Fruit fly (Drosophila melanogaster) whole organism, embryonic: ENCODE results near the gene Cda5.

ENCODE experiments used
- Abd-B ChIP-seq: fragments of 200-800 bp; sonication (Bioruptor generic); optimal IDR thresholded peaks from 2 replicates; lab custom pipeline; 2018; ENCODE audit warnings: missing biosample characterization, mild to moderate bottlenecking, missing genetic modification characterization, moderate library complexity
- Asciz ChIP-seq: fragments of 200-800 bp; sonication (Bioruptor generic); optimal IDR thresholded peaks from 2 replicates; lab custom pipeline; 2017; ENCODE audit warnings: missing biosample characterization, mild to moderate bottlenecking, missing genetic modification characterization, missing genetic modification reagents
- Atf-2 ChIP-seq: fragments of 200-800 bp; sonication (Bioruptor generic); optimal IDR thresholded peaks from 2 replicates; lab custom pipeline; 2016; ENCODE audit warnings: missing biosample characterization, missing genetic modification characterization
- CG10654 ChIP-seq: fragments of 200-800 bp; sonication (Bioruptor generic); optimal IDR thresholded peaks from 2 replicates; lab custom pipeline; 2016; ENCODE audit warnings: missing biosample characterization, missing genetic modification characterization
- CG11560 ChIP-seq: fragments of 200-800 bp; sonication (Bioruptor generic); IDR thresholded peaks from 3 replicates; pipeline ENCODE4 v1.3.6; 2022; ENCODE audit warnings: missing biosample characterization, missing genetic modification characterization
- CG12155 ChIP-seq: fragments of 200-800 bp; sonication (Bioruptor generic); optimal IDR thresholded peaks from 3 replicates; lab custom pipeline; 2016; ENCODE audit warnings: missing biosample characterization, missing genetic modification characterization
- CG12299 ChIP-seq: fragments of 200-800 bp; sonication (Bioruptor generic); optimal IDR thresholded peaks from 2 replicates; lab custom pipeline; 2018; ENCODE audit warnings: missing biosample characterization, mild to moderate bottlenecking, missing genetic modification characterization
- CG13287 ChIP-seq: fragments of 200-800 bp; sonication (Bioruptor generic); IDR thresholded peaks from 2 replicates; pipeline ENCODE4 v1.3.6; 2022; ENCODE audit warnings: missing biosample characterization, missing genetic modification characterization; ENCODE audit not compliant: partially characterized antibody
- CG14014 ChIP-seq: fragments of 200-800 bp; sonication (Bioruptor generic); IDR thresholded peaks from 2 replicates; pipeline ENCODE4 v1.3.6; 2022; ENCODE audit warnings: missing biosample characterization, missing genetic modification characterization
- CG14050 ChIP-seq: fragments of 200-800 bp; sonication (Bioruptor generic); IDR thresholded peaks from 3 replicates; pipeline ENCODE4 v1.3.6; 2022; ENCODE audit warnings: missing biosample characterization, missing genetic modification characterization
- CG15479 ChIP-seq: fragments of 200-800 bp; sonication (Bioruptor generic); optimal IDR thresholded peaks from 3 replicates; lab custom pipeline; 2019; ENCODE audit warnings: missing biosample characterization, mild to moderate bottlenecking, missing genetic modification characterization, moderate library complexity
- CG1603 ChIP-seq: fragments of 200-800 bp; sonication (Bioruptor generic); optimal IDR thresholded peaks from 2 replicates; lab custom pipeline; 2019; ENCODE audit warnings: missing biosample characterization, mild to moderate bottlenecking, missing genetic modification characterization, moderate library complexity
- CG17186 ChIP-seq: fragments of 200-800 bp; sonication (Bioruptor generic); optimal IDR thresholded peaks from 3 replicates; lab custom pipeline; 2017; ENCODE audit warnings: missing biosample characterization, missing genetic modification reagents, missing genetic modification characterization
- CG1832 ChIP-seq: fragments of 200-800 bp; sonication (Bioruptor generic); optimal IDR thresholded peaks from 2 replicates; lab custom pipeline; 2017; ENCODE audit warnings: missing biosample characterization, mild to moderate bottlenecking, missing genetic modification characterization, inconsistent platforms
- CG2120 ChIP-seq: fragments of 200-800 bp; sonication (Bioruptor generic); optimal IDR thresholded peaks from 3 replicates; lab custom pipeline; 2016; ENCODE audit warnings: missing biosample characterization, missing genetic modification characterization
- CG3065 ChIP-seq: fragments of 200-800 bp; sonication (Bioruptor generic); optimal IDR thresholded peaks from 2 replicates; lab custom pipeline; 2016; ENCODE audit warnings: missing biosample characterization, missing genetic modification characterization
- CG31365 ChIP-seq: fragments of 200-800 bp; sonication (Bioruptor generic); optimal IDR thresholded peaks from 2 replicates; lab custom pipeline; 2018; ENCODE audit warnings: missing biosample characterization, mild to moderate bottlenecking, missing genetic modification characterization
- CG33213 ChIP-seq: fragments of 200-800 bp; sonication (Bioruptor generic); optimal IDR thresholded peaks from 3 replicates; lab custom pipeline; 2016; ENCODE audit warnings: missing biosample characterization, missing genetic modification characterization
- CG34376 ChIP-seq: fragments of 200-800 bp; sonication (Bioruptor generic); optimal IDR thresholded peaks from 2 replicates; lab custom pipeline; 2018; ENCODE audit warnings: missing biosample characterization, mild to moderate bottlenecking, missing genetic modification characterization
- CG4424 ChIP-seq: fragments of 200-800 bp; sonication (Bioruptor generic); optimal IDR thresholded peaks from 3 replicates; lab custom pipeline; 2016; ENCODE audit warnings: missing biosample characterization, missing genetic modification characterization
- CG4707 ChIP-seq: fragments of 200-800 bp; sonication (Bioruptor generic); optimal IDR thresholded peaks from 2 replicates; lab custom pipeline; 2018; ENCODE audit warnings: missing biosample characterization, mild to moderate bottlenecking, missing genetic modification characterization, moderate library complexity
- CG6254 ChIP-seq: fragments of 200-800 bp; sonication (Bioruptor generic); optimal IDR thresholded peaks from 3 replicates; lab custom pipeline; 2017; ENCODE audit warnings: mild to moderate bottlenecking, missing biosample characterization, missing genetic modification reagents, missing genetic modification characterization
- CG7357 ChIP-seq: fragments of 200-800 bp; sonication (Bioruptor generic); IDR thresholded peaks from 3 replicates; pipeline ENCODE4 v1.3.6; 2022; ENCODE audit warnings: missing biosample characterization, missing genetic modification characterization
- CoRest ChIP-seq: fragments of 200-800 bp; sonication (Bioruptor generic); optimal IDR thresholded peaks from 3 replicates; lab custom pipeline; 2018; ENCODE audit warnings: missing biosample characterization, mild to moderate bottlenecking, missing genetic modification characterization, moderate library complexity
- CrebB ChIP-seq: fragments of 200-800 bp; sonication (Bioruptor generic); optimal IDR thresholded peaks from 3 replicates; lab custom pipeline; 2018; ENCODE audit warnings: missing biosample characterization, mild to moderate bottlenecking, missing genetic modification characterization
- Dip3 ChIP-seq: fragments of 200-800 bp; sonication (Bioruptor generic); optimal IDR thresholded peaks from 3 replicates; lab custom pipeline; 2016; ENCODE audit warnings: missing biosample characterization, missing genetic modification characterization
- Doc3 ChIP-seq: fragments of 200-800 bp; sonication (Bioruptor generic); IDR thresholded peaks from 3 replicates; pipeline ENCODE4 v1.3.6; 2022; ENCODE audit warnings: missing biosample characterization, missing genetic modification characterization; ENCODE audit not compliant: partially characterized antibody
- Fer1 ChIP-seq: fragments of 200-800 bp; sonication (Bioruptor generic); optimal IDR thresholded peaks from 2 replicates; lab custom pipeline; 2017; ENCODE audit warnings: missing biosample characterization, mild to moderate bottlenecking, missing genetic modification characterization
- Hand ChIP-seq: fragments of 200-800 bp; sonication (Bioruptor generic); optimal IDR thresholded peaks from 2 replicates; lab custom pipeline; 2017; ENCODE audit warnings: mild to moderate bottlenecking, missing biosample characterization, missing genetic modification reagents, missing genetic modification characterization
- Lim3 ChIP-seq: fragments of 200-800 bp; sonication (Bioruptor generic); IDR thresholded peaks from 2 replicates; pipeline ENCODE4 v1.3.6; 2022; ENCODE audit warnings: missing biosample characterization, missing genetic modification characterization
- Ravus ChIP-seq: fragments of 200-800 bp; sonication (Bioruptor generic); IDR thresholded peaks from 2 replicates; pipeline ENCODE4 v1.3.6; 2022; ENCODE audit warnings: missing biosample characterization, missing genetic modification characterization
- Rx ChIP-seq: fragments of 200-800 bp; sonication (Bioruptor generic); IDR thresholded peaks from 2 replicates; pipeline ENCODE4 v1.3.6; 2022; ENCODE audit warnings: missing biosample characterization, missing genetic modification characterization
- Side ChIP-seq: fragments of 200-800 bp; sonication (Bioruptor generic); optimal IDR thresholded peaks from 2 replicates; lab custom pipeline; 2016; ENCODE audit warnings: missing biosample characterization, missing genetic modification characterization
- da ChIP-seq: fragments of 200-800 bp; sonication (Bioruptor generic); optimal IDR thresholded peaks from 2 replicates; lab custom pipeline; 2016; ENCODE audit warnings: missing biosample characterization, missing genetic modification characterization
- esg ChIP-seq: fragments of 200-800 bp; sonication (Bioruptor generic); conservative IDR thresholded peaks from 2 replicates; pipeline ENCODE4 v1.3.6; 2022; ENCODE audit warnings: missing biosample characterization, missing genetic modification characterization
- fd64A ChIP-seq: fragments of 200-800 bp; sonication (Bioruptor generic); optimal IDR thresholded peaks from 3 replicates; lab custom pipeline; 2018; ENCODE audit warnings: missing biosample characterization, mild to moderate bottlenecking, missing genetic modification characterization
- gro ChIP-seq: fragments of 200-800 bp; sonication (Bioruptor generic); optimal IDR thresholded peaks from 2 replicates; lab custom pipeline; 2016; ENCODE audit warnings: missing biosample characterization, missing genetic modification characterization
- ind ChIP-seq: fragments of 200-800 bp; sonication (Bioruptor generic); optimal IDR thresholded peaks from 3 replicates; lab custom pipeline; 2016; ENCODE audit warnings: missing biosample characterization, missing genetic modification characterization
- nerfin-2 ChIP-seq: fragments of 200-800 bp; sonication (Bioruptor generic); IDR thresholded peaks from 2 replicates; pipeline ENCODE4 v1.3.6; 2022; ENCODE audit warnings: missing biosample characterization, missing genetic modification characterization; ENCODE audit not compliant: partially characterized antibody
- nom ChIP-seq: fragments of 200-800 bp; sonication (Bioruptor generic); optimal IDR thresholded peaks from 2 replicates; lab custom pipeline; 2017; ENCODE audit warnings: missing biosample characterization, missing genetic modification characterization, mild to moderate bottlenecking, moderate library complexity, missing genetic modification reagents
- oc ChIP-seq: fragments of 200-800 bp; sonication (Bioruptor generic); optimal IDR thresholded peaks from 2 replicates; lab custom pipeline; 2018; ENCODE audit warnings: missing biosample characterization, mild to moderate bottlenecking, missing genetic modification characterization, moderate library complexity
- sc ChIP-seq, 3 experiments: fragments of >200 bp in 2 of 3; fragments of 200-800 bp in 1 of 3; sonication (Bioruptor generic) in 1 of 3; optimal IDR thresholded peaks; 2 replicates in 2 of 3; 3 replicates in 1 of 3; lab custom pipeline; 2017; ENCODE audit warnings: mild to moderate bottlenecking in 1 of 3, missing biosample characterization in 1 of 3, missing genetic modification characterization in 1 of 3, missing genetic modification reagents in 1 of 3
- scrt ChIP-seq: fragments of 200-800 bp; sonication (Bioruptor generic); optimal IDR thresholded peaks from 2 replicates; lab custom pipeline; 2018; ENCODE audit warnings: missing biosample characterization, mild to moderate bottlenecking, missing genetic modification characterization, moderate library complexity
- ssp ChIP-seq: fragments of 200-800 bp; sonication (Bioruptor generic); IDR thresholded peaks from 2 replicates; pipeline ENCODE4 v1.3.6; 2022; ENCODE audit warnings: missing biosample characterization, missing genetic modification characterization
- stwl ChIP-seq: fragments of 200-800 bp; sonication (Bioruptor generic); optimal IDR thresholded peaks from 3 replicates; lab custom pipeline; 2018; ENCODE audit warnings: missing biosample characterization, mild to moderate bottlenecking, missing genetic modification characterization, moderate library complexity
- tio ChIP-seq: fragments of 200-800 bp; sonication (Bioruptor generic); optimal IDR thresholded peaks from 2 replicates; lab custom pipeline; 2017; ENCODE audit warnings: missing biosample characterization, missing genetic modification characterization, inconsistent platforms
- wdn ChIP-seq: fragments of 200-800 bp; sonication (Bioruptor generic); IDR thresholded peaks from 2 replicates; pipeline ENCODE4 v1.3.6; 2022; ENCODE audit warnings: missing biosample characterization, missing genetic modification characterization
- yki ChIP-seq: fragments of >200 bp; optimal IDR thresholded peaks from 3 replicates; lab custom pipeline; 2018
- zen ChIP-seq: fragments of 200-800 bp; sonication (Bioruptor generic); optimal IDR thresholded peaks from 3 replicates; lab custom pipeline; 2018; ENCODE audit warnings: missing biosample characterization, mild to moderate bottlenecking, missing genetic modification characterization, moderate library complexity
- zen2 ChIP-seq: fragments of 200-800 bp; sonication (Bioruptor generic); IDR thresholded peaks from 3 replicates; pipeline ENCODE4 v1.3.6; 2022; ENCODE audit warnings: missing biosample characterization, missing genetic modification characterization; ENCODE audit not compliant: partially characterized antibody

Gene Cda5

DNA sequence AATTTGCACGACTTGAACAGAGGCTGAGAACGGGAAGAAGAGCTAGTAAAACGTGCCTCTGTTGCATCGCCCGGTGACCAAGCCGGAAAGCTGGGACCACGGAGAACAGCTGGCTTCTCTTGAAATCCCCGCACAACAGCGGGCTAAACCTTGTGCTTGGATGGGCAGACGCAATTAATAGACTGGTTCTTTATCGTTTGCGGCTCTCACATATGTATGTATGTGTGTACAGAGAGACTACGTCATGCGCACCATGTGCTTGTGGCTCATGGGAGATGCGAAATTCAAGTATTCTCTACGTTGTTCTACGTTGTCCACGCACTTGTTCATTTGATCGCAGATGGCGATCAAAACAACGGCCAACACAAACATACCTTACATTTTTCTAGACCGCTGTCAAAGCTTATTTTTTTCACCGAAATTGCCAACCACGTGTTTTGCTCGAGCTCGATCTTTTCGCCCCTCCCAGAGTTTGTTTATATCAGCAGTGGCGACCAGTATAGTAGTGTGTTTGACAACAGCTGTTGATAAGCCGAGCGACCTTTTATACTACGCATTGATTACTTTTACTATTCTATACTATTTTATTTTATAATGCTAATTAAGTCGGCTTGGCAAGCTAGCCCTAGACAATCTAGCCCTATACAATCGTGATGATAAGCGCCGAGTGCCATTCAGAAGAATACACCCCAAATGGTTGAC, 44.0 kb upstream of the Cda5 start (continued):
- TF ChIP-seq fd64A (GFP tag; lab: Kevin White, UChicago) (no peak), CG14014 (GFP tag; lab: Robert Waterston, UW) (no peak), CG1832 (GFP tag; lab: Kevin White, UChicago) (no peak), CG12155 (GFP tag; lab: Kevin White, UChicago) (no peak), CG14050 (GFP tag; lab: Robert Waterston, UW) (no peak), CG7357 (no peak), sc (optimal IDR thresholded peaks at IDR 0.05; lab: Kevin White, UChicago) (no peak), sc (GFP tag; optimal IDR thresholded peaks at IDR 0.05; lab: Kevin White, UChicago) (no peak), CrebB (tag; lab: Kevin White, UChicago) (no peak), CG31365 (no peak), yki (lab: Kevin White, UChicago) (no peak), scrt (GFP tag; lab: Kevin White, UChicago) (no peak), Ravus (no peak), CG12299 (no peak), Fer1 (GFP tag; lab: Kevin White, UChicago) (peak; percentile 32), CG11560 (tag; lab: Robert Waterston, UW) (no peak), Asciz (no peak), CG4707 (GFP tag; lab: Kevin White, UChicago) (no peak), Dip3 (GFP tag; lab: Kevin White, UChicago) (no peak), stwl (tag; lab: Kevin White, UChicago) (no peak), esg (no peak), CG34376 (GFP tag; lab: Kevin White, UChicago) (peak; percentile 90), wdn (GFP tag; lab: Robert Waterston, UW) (no peak), Hand (GFP tag; lab: Kevin White, UChicago) (no peak), CG4424 (GFP tag; lab: Kevin White, UChicago) (no peak), ssp (GFP tag; lab: Robert Waterston, UW) (no peak), Lim3 (no peak), CG13287 (GFP tag; lab: Robert Waterston, UW) (peak; percentile 33; the same call in 1 of the 2 replicates), CG33213 (no peak), CG2120 (GFP tag; lab: Kevin White, UChicago) (peak; percentile 19), Side (no peak), da (GFP tag; lab: Kevin White, UChicago) (no peak), CG10654 (GFP tag; lab: Kevin White, UChicago) (no peak), Atf-2 (GFP tag; lab: Kevin White, UChicago) (no peak), Rx (GFP tag; lab: Robert Waterston, UW) (no peak), nerfin-2 (GFP tag; lab: Robert Waterston, UW) (no peak), CG6254 (no peak), CoRest (no peak), Doc3 (no peak), CG3065 (GFP tag; lab: Kevin White, UChicago) (no peak), ind (no peak), Abd-B (GFP tag; lab: Kevin White, UChicago) (no peak), gro (GFP tag; lab: Kevin White, UChicago) (no peak), CG1603 (no peak), oc (tag; lab: Kevin White, UChicago) (no peak), zen (tag; lab: Kevin White, UChicago) (no peak), CG17186 (no peak), zen2 (GFP tag; lab: Robert Waterston, UW) (no peak), nom (GFP tag; lab: Kevin White, UChicago) (peak; percentile 34), tio (GFP tag; lab: Kevin White, UChicago) (no peak), CG15479 (GFP tag; lab: Kevin White, UChicago) (no peak)
